Worm (Caenorhabditis elegans) whole organism, late embryonic: ENCODE measurements around the gene nadk-1.

Experiments used
- C08G9.2 ChIP-seq: sonication (generic microtip); optimal IDR thresholded peaks from 2 replicates; lab custom pipeline; 2016; ENCODE audit warnings: mild to moderate bottlenecking, missing genetic modification characterization, moderate library complexity, missing compliant biosample characterization
- C38D4.7 ChIP-seq: fragments of 200-800 bp; sonication (Bioruptor generic); optimal IDR thresholded peaks from 2 replicates; lab custom pipeline; 2018; ENCODE audit warnings: mild to moderate bottlenecking, missing genetic modification characterization, moderate library complexity, missing compliant biosample characterization
- K02D7.2 ChIP-seq: sonication (generic microtip); optimal IDR thresholded peaks from 2 replicates; lab custom pipeline; 2017; ENCODE audit warnings: mild to moderate bottlenecking, missing genetic modification characterization, missing compliant biosample characterization
- Y22D7AL.16 ChIP-seq: sonication (generic microtip); optimal IDR thresholded peaks from 2 replicates; lab custom pipeline; 2016; ENCODE audit warnings: missing genetic modification characterization, missing compliant biosample characterization
- ahr-1 ChIP-seq: sonication (generic microtip); optimal IDR thresholded peaks from 2 replicates; lab custom pipeline; 2016; ENCODE audit warnings: missing genetic modification characterization, missing compliant biosample characterization
- ama-1 ChIP-seq: fragments of 150-350 bp; optimal IDR thresholded peaks from 2 replicates; lab custom pipeline; 2014
- ceh-19 ChIP-seq: fragments of 200-800 bp; sonication (Bioruptor generic); optimal IDR thresholded peaks from 2 replicates; lab custom pipeline; 2018; ENCODE audit warnings: mild to moderate bottlenecking, missing genetic modification characterization, missing compliant biosample characterization
- ceh-2 ChIP-seq: sonication (generic microtip); optimal IDR thresholded peaks from 2 replicates; lab custom pipeline; 2016; ENCODE audit warnings: missing genotype, missing genetic modification characterization, missing compliant biosample characterization
- ceh-22 ChIP-seq: sonication (generic microtip); optimal IDR thresholded peaks from 2 replicates; lab custom pipeline; 2017; ENCODE audit warnings: missing biosample characterization, missing genetic modification characterization
- ceh-31 ChIP-seq: sonication (generic microtip); optimal IDR thresholded peaks from 2 replicates; lab custom pipeline; 2016; ENCODE audit warnings: missing genetic modification characterization, missing compliant biosample characterization
- ceh-34 ChIP-seq: sonication (generic microtip); optimal IDR thresholded peaks from 2 replicates; lab custom pipeline; 2016; ENCODE audit warnings: mild to moderate bottlenecking, missing genetic modification characterization, missing compliant biosample characterization
- ceh-45 ChIP-seq: fragments of 200-800 bp; sonication (Bioruptor generic); IDR thresholded peaks from 2 replicates; pipeline ENCODE4 v1.3.6; 2022; ENCODE audit warnings: missing genetic modification reagents, missing genetic modification characterization, missing compliant biosample characterization
- ceh-48 ChIP-seq: sonication (generic microtip); optimal IDR thresholded peaks from 2 replicates; lab custom pipeline; 2016; ENCODE audit warnings: missing genetic modification characterization, inconsistent platforms, missing compliant biosample characterization
- ceh-6 ChIP-seq: fragments of 200-800 bp; sonication (Bioruptor generic); optimal IDR thresholded peaks from 2 replicates; lab custom pipeline; 2018; ENCODE audit warnings: mild to moderate bottlenecking, missing genetic modification characterization, missing compliant biosample characterization
- ceh-9 ChIP-seq: sonication (generic microtip); optimal IDR thresholded peaks from 2 replicates; lab custom pipeline; 2016; ENCODE audit warnings: mild to moderate bottlenecking, missing genetic modification characterization, inconsistent platforms, missing compliant biosample characterization
- dve-1 ChIP-seq: sonication (generic microtip); optimal IDR thresholded peaks from 2 replicates; lab custom pipeline; 2017; ENCODE audit warnings: antibody characterized with exemption, mild to moderate bottlenecking, missing genetic modification characterization, missing compliant biosample characterization
- elt-2 ChIP-seq: sonication (generic microtip); optimal IDR thresholded peaks from 2 replicates; lab custom pipeline; 2016; ENCODE audit warnings: missing genetic modification reagents, missing genetic modification characterization, missing compliant biosample characterization
- elt-4 ChIP-seq: sonication (generic microtip); optimal IDR thresholded peaks from 2 replicates; lab custom pipeline; 2016; ENCODE audit warnings: missing genetic modification characterization, missing compliant biosample characterization
- fax-1 ChIP-seq: sonication (generic microtip); optimal IDR thresholded peaks from 2 replicates; lab custom pipeline; 2016; ENCODE audit warnings: missing genotype, missing genetic modification characterization, missing compliant biosample characterization
- fkh-10 ChIP-seq: fragments of 150-350 bp; optimal IDR thresholded peaks from 2 replicates; lab custom pipeline; 2014; ENCODE audit warnings: missing biosample characterization, missing genetic modification reagents, missing genetic modification characterization
- hlh-13 ChIP-seq: fragments of 200-800 bp; sonication (Bioruptor generic); optimal IDR thresholded peaks from 2 replicates; lab custom pipeline; 2018; ENCODE audit warnings: mild to moderate bottlenecking, missing genetic modification characterization, missing compliant biosample characterization
- lin-11 ChIP-seq: fragments of 200-800 bp; sonication (Bioruptor generic); optimal IDR thresholded peaks from 2 replicates; lab custom pipeline; 2018; ENCODE audit warnings: mild to moderate bottlenecking, missing genetic modification characterization, missing compliant biosample characterization
- mec-3 ChIP-seq: sonication (generic microtip); optimal IDR thresholded peaks from 2 replicates; lab custom pipeline; 2016; ENCODE audit warnings: borderline replicate concordance, missing genetic modification characterization, missing compliant biosample characterization
- nfya-1 ChIP-seq: sonication (generic microtip); optimal IDR thresholded peaks from 2 replicates; lab custom pipeline; 2017; ENCODE audit warnings: missing genetic modification characterization, mild to moderate bottlenecking, missing compliant biosample characterization, antibody characterized with exemption, moderate library complexity
- nhr-11 ChIP-seq: fragments of 150-350 bp; optimal IDR thresholded peaks from 2 replicates; lab custom pipeline; 2014; ENCODE audit warnings: missing biosample characterization, missing genetic modification characterization
- nhr-232 ChIP-seq: sonication (generic microtip); optimal IDR thresholded peaks from 2 replicates; lab custom pipeline; 2016; ENCODE audit warnings: missing genetic modification characterization, missing compliant biosample characterization
- pag-3 ChIP-seq: sonication (generic microtip); optimal IDR thresholded peaks from 2 replicates; lab custom pipeline; 2016; ENCODE audit warnings: missing compliant biosample characterization, missing genetic modification characterization, borderline replicate concordance
- pat-9 ChIP-seq: fragments of 200-800 bp; sonication (Bioruptor generic); optimal IDR thresholded peaks from 2 replicates; lab custom pipeline; 2018; ENCODE audit warnings: mild to moderate bottlenecking, missing genetic modification characterization, moderate library complexity, missing compliant biosample characterization
- pha-4 ChIP-seq: fragments of 150-350 bp; optimal IDR thresholded peaks from 2 replicates; lab custom pipeline; 2018; ENCODE audit warnings: missing biosample characterization, missing genetic modification reagents, missing genetic modification characterization
- ref-2 ChIP-seq: sonication (generic microtip); optimal IDR thresholded peaks from 2 replicates; lab custom pipeline; 2016; ENCODE audit warnings: missing genetic modification characterization, missing compliant biosample characterization
- sox-4 ChIP-seq: sonication (generic microtip); optimal IDR thresholded peaks from 2 replicates; lab custom pipeline; 2017; ENCODE audit warnings: mild to moderate bottlenecking, missing genetic modification characterization, inconsistent platforms, missing compliant biosample characterization
- unc-3 ChIP-seq, 2 experiments: fragments of 200-800 bp in 1 of 2; sonication (Bioruptor generic) in 1 of 2; sonication (generic microtip) in 1 of 2; conservative IDR thresholded peaks in 1 of 2; optimal IDR thresholded peaks in 1 of 2; 2 replicates each; pipeline versions ENCODE4 v1.3.6 to Lab custom; 2016 to 2022; ENCODE audit warnings: missing compliant biosample characterization in 2 of 2, missing genetic modification characterization in 2 of 2, missing genetic modification reagents in 1 of 2
- unc-42 ChIP-seq: sonication (generic microtip); optimal IDR thresholded peaks from 2 replicates; lab custom pipeline; 2016; ENCODE audit warnings: missing genotype, missing genetic modification characterization, missing compliant biosample characterization
- unc-55 ChIP-seq: sonication (generic microtip); optimal IDR thresholded peaks from 2 replicates; lab custom pipeline; 2017; ENCODE audit warnings: missing biosample characterization, missing genetic modification reagents, missing genetic modification characterization
- unc-86 ChIP-seq: sonication (generic microtip); optimal IDR thresholded peaks from 2 replicates; lab custom pipeline; 2016; ENCODE audit warnings: missing genetic modification characterization, missing compliant biosample characterization

Gene nadk-1

DNA sequence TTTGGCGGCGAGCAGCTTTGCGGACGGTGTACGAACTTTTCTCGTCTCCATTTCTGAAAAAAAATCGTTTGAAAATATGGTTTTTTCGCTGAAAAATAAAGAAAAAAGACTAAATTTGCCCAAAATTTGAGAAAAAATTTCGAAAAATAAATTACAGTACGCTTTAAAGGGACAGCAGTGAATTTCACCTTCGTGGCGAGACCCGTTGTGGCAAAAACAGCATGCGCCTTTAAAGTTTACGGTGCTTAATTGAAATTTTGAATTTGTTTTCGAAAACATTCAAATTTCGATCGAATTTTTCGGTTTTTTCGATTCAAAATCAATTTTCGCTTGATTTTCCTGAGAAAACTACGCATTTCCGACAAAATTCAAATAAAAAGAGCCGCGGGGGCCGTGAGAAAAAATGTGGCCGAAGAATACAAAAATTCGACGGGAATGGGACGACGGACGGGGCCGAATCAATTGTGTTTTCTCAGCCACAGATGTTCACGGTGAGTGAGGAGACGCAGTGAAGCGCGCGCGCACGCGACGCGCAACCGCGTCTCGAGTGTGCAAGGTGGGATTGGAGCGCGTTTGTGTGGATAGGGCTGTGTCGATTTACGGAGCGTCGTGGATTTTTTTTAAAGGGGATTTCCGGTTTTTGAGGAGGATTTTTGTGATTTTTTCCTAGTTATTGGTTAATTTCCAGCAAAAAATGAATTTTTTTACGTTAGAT is 36.9 kb upstream of the nadk-1 start, which contains the start of gene Y77E11A.7 (continued):
- TF ChIP-seq unc-42 (peak; percentile 94), ceh-6 (GFP tag; lab: Kevin White, UChicago) (no peak), ceh-9 (tag; lab: Kevin White, UChicago) (no peak), ceh-45 (GFP tag; lab: Robert Waterston, UW) (peak; percentile 46; the same call in 1 of the 2 replicates), ceh-2 (tag; lab: Kevin White, UChicago) (peak; percentile 58), elt-2 (tag; lab: Kevin White, UChicago) (peak; percentile 25), C38D4.7 (GFP tag; lab: Kevin White, UChicago) (no peak), nhr-232 (tag; lab: Kevin White, UChicago) (no peak), ceh-48 (tag; lab: Kevin White, UChicago) (peak; percentile 49), unc-55 (peak; percentile 23), dve-1 (tag; lab: Kevin White, UChicago) (peak; percentile 67), K02D7.2 (tag; lab: Kevin White, UChicago) (no peak), fkh-10 (GFP tag; lab: Kevin White, UChicago) (no peak), ref-2 (peak; percentile 80), ahr-1 (tag; lab: Kevin White, UChicago) (no peak), ceh-22 (tag; lab: Kevin White, UChicago) (peak; percentile 18), pha-4 (no peak), unc-86 (peak; percentile 39)
- TF ChIP-seq, all 69 proteins: peak for 38

ce11 chrIV:1420603-1421002 is 36.3 kb upstream of the nadk-1 start, which contains the start of gene jtr-1:
TSS of gene jtr-1 (plus strand) at chrIV:1420929.
- TF ChIP-seq sox-4, result no peak
- TF ChIP-seq ceh-45 (GFP tag; lab: Robert Waterston, UW), result no peak

ce11 chrIV:1424962-1425361 is 31.9 kb upstream of the nadk-1 start, which contains the start of gene Y77E11A.8:
TSS of gene Y77E11A.8 (minus strand) at chrIV:1425062.
- TF ChIP-seq nfya-1, result no peak
- TF ChIP-seq ceh-45 (GFP tag; lab: Robert Waterston, UW), result no peak
- no peak for TF ChIP-seq unc-3 (GFP tag; conservative IDR thresholded peaks at IDR 0.05; lab: Robert Waterston, UW)
- no peak for TF ChIP-seq unc-3 (tag; optimal IDR thresholded peaks at IDR 0.05; lab: Kevin White, UChicago)
- TF ChIP-seq pat-9 (tag; lab: Kevin White, UChicago), result no peak
- no peak for TF ChIP-seq ceh-34
- TF ChIP-seq C08G9.2 (tag; lab: Kevin White, UChicago), result no peak
- TF ChIP-seq pag-3, result no peak
- TF ChIP-seq mec-3 (tag; lab: Kevin White, UChicago), result no peak
- TF ChIP-seq fax-1, result no peak
- TF ChIP-seq ceh-31 (tag; lab: Kevin White, UChicago), result no peak
- TF ChIP-seq nhr-11 (tag; lab: Kevin White, UChicago), result no peak
- no peak for TF ChIP-seq ama-1
- TF ChIP-seq lin-11 (tag; lab: Kevin White, UChicago), result no peak
- TF ChIP-seq ahr-1 (tag; lab: Kevin White, UChicago), result no peak

DNA sequence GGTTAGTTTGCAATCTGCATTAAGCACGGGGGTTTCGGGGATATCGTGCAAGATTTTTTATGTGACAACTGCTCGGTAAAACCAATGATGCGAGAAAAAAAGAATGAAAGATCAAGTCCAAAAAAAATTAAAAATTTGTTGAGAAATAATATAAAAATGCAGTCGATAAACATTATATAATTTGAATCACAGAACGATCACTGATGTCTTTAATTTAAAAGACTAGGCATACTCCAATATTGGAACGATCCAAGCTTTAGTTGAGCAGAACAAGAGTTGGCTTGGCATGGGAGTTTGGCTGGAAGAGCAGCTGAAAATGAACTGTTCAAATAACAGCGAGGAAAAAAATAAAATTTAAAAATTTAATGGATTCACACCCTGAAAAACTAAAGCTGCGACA is 29.6 kb upstream of the nadk-1 start, which contains the start of gene clec-171:
TSS of gene clec-171 (minus strand) at position 101 of the 400 bp plus-strand sequence.
- TF ChIP-seq hlh-13 (GFP tag; lab: Kevin White, UChicago), result no peak
- TF ChIP-seq elt-2 (tag; lab: Kevin White, UChicago), result no peak
- TF ChIP-seq pha-4, result no peak
- no peak for TF ChIP-seq ceh-19 (GFP tag; lab: Kevin White, UChicago)
- TF ChIP-seq unc-86, result no peak
- no peak for TF ChIP-seq elt-4 (tag; lab: Kevin White, UChicago)
- TF ChIP-seq Y22D7AL.16, result no peak
- no peak for TF ChIP-seq K02D7.2 (tag; lab: Kevin White, UChicago)
- TF ChIP-seq unc-55, result no peak
